Worm (Caenorhabditis elegans) whole organism, L1 larva: ENCODE data around the gene unc-86.

Experiments used
- C16A3.4 ChIP-seq: fragments of 150-350 bp; optimal IDR thresholded peaks from 2 replicates; lab custom pipeline; 2014; ENCODE audit warnings: missing biosample characterization, missing genetic modification characterization
- F16B12.6 ChIP-seq: fragments of 150-350 bp; optimal IDR thresholded peaks from 2 replicates; lab custom pipeline; 2014; ENCODE audit warnings: missing biosample characterization, missing genetic modification characterization
- Y116A8C.19 ChIP-seq: sonication (generic microtip); optimal IDR thresholded peaks from 2 replicates; lab custom pipeline; 2016; ENCODE audit warnings: missing compliant biosample characterization, missing genetic modification characterization, borderline replicate concordance
- alr-1 ChIP-seq: fragments of 200-800 bp; sonication (Bioruptor generic); optimal IDR thresholded peaks from 2 replicates; lab custom pipeline; 2018; ENCODE audit warnings: borderline replicate concordance, mild to moderate bottlenecking, missing genetic modification characterization, missing compliant biosample characterization
- aly-2 ChIP-seq: fragments of 150-350 bp; optimal IDR thresholded peaks from 2 replicates; lab custom pipeline; 2014; ENCODE audit warnings: missing biosample characterization, missing genetic modification characterization
- blmp-1 ChIP-seq: fragments of 150-350 bp; optimal IDR thresholded peaks from 2 replicates; lab custom pipeline; 2014; ENCODE audit warnings: missing biosample characterization, missing genetic modification characterization
- ceh-63 ChIP-seq: fragments of 200-800 bp; sonication (Bioruptor generic); optimal IDR thresholded peaks from 2 replicates; lab custom pipeline; 2018; ENCODE audit warnings: mild to moderate bottlenecking, missing genetic modification characterization, missing compliant biosample characterization
- ceh-82 ChIP-seq, 3 experiments: fragments of 150-350 bp in 1 of 3; sonication (generic microtip) in 2 of 3; optimal IDR thresholded peaks; 2 replicates each; lab custom pipeline; 2014 to 2017; ENCODE audit warnings: missing biosample characterization in 3 of 3, missing genetic modification characterization in 3 of 3
- ceh-88 ChIP-seq: fragments of 200-800 bp; sonication (Bioruptor generic); IDR thresholded peaks from 2 replicates; pipeline ENCODE4 v1.3.6; 2022; ENCODE audit warnings: missing genetic modification characterization, missing compliant biosample characterization
- ceh-90 ChIP-seq: sonication (generic microtip); optimal IDR thresholded peaks from 2 replicates; lab custom pipeline; 2016; ENCODE audit warnings: missing genetic modification characterization, missing compliant biosample characterization
- ces-1 ChIP-seq: fragments of 150-350 bp; optimal IDR thresholded peaks from 2 replicates; lab custom pipeline; 2014; ENCODE audit warnings: missing biosample characterization, missing genetic modification reagents, missing genetic modification characterization
- egl-13 ChIP-seq: sonication (generic microtip); optimal IDR thresholded peaks from 2 replicates; lab custom pipeline; 2016; ENCODE audit warnings: missing genotype, missing genetic modification reagents, missing genetic modification characterization, missing compliant biosample characterization
- egl-27 ChIP-seq, 2 experiments: fragments of 150-350 bp in 1 of 2; sonication (generic microtip); optimal IDR thresholded peaks; 3 replicates each; lab custom pipeline; 2017 to 2018; ENCODE audit warnings: missing biosample characterization in 2 of 2, missing genetic modification characterization in 2 of 2, missing genetic modification reagents in 2 of 2
- elt-2 ChIP-seq: sonication (generic microtip); optimal IDR thresholded peaks from 2 replicates; lab custom pipeline; 2016; ENCODE audit warnings: missing genetic modification characterization, mild to moderate bottlenecking, inconsistent platforms, missing compliant biosample characterization, missing genetic modification reagents
- irx-1 ChIP-seq: sonication (generic microtip); optimal IDR thresholded peaks from 2 replicates; lab custom pipeline; 2016; ENCODE audit warnings: missing genetic modification characterization, missing compliant biosample characterization
- isw-1 ChIP-seq: fragments of 200-800 bp; sonication (Bioruptor generic); IDR thresholded peaks from 2 replicates; pipeline ENCODE4 v1.3.6; 2022; ENCODE audit warnings: missing genetic modification characterization, missing compliant biosample characterization
- jun-1 ChIP-seq: fragments of 150-350 bp; optimal IDR thresholded peaks from 2 replicates; lab custom pipeline; 2014; ENCODE audit warnings: missing biosample characterization, missing genetic modification reagents, missing genetic modification characterization
- lin-13 ChIP-seq: fragments of 150-350 bp; optimal IDR thresholded peaks from 2 replicates; lab custom pipeline; 2014; ENCODE audit warnings: missing biosample characterization, missing genetic modification reagents, missing genetic modification characterization
- lin-35 ChIP-seq, 2 experiments: fragments of 150-350 bp; optimal IDR thresholded peaks; 2 replicates each; lab custom pipeline; 2014; ENCODE audit warnings: missing biosample characterization in 2 of 2, missing genetic modification characterization in 2 of 2, missing genetic modification reagents in 2 of 2
- mef-2 ChIP-seq: fragments of 150-350 bp; optimal IDR thresholded peaks from 2 replicates; lab custom pipeline; 2014; ENCODE audit warnings: missing biosample characterization, missing genetic modification characterization
- mep-1 ChIP-seq: fragments of 150-350 bp; optimal IDR thresholded peaks from 2 replicates; lab custom pipeline; 2014; ENCODE audit warnings: missing biosample characterization, missing genetic modification characterization
- nhr-12 ChIP-seq: sonication (generic microtip); optimal IDR thresholded peaks from 2 replicates; lab custom pipeline; 2017; ENCODE audit warnings: missing biosample characterization, missing genetic modification characterization
- nhr-47 ChIP-seq: sonication (generic microtip); optimal IDR thresholded peaks from 2 replicates; lab custom pipeline; 2016; ENCODE audit warnings: mild to moderate bottlenecking, missing genetic modification characterization, moderate library complexity, missing compliant biosample characterization
- nhr-71 ChIP-seq: sonication (generic microtip); optimal IDR thresholded peaks from 2 replicates; lab custom pipeline; 2016; ENCODE audit warnings: mild to moderate bottlenecking, missing genetic modification characterization, moderate library complexity, missing compliant biosample characterization
- nhr-76 ChIP-seq: sonication (generic microtip); optimal IDR thresholded peaks from 2 replicates; lab custom pipeline; 2017; ENCODE audit warnings: missing biosample characterization, missing genetic modification characterization
- nhr-84 ChIP-seq: sonication (generic microtip); optimal IDR thresholded peaks from 2 replicates; lab custom pipeline; 2017; ENCODE audit warnings: missing biosample characterization, missing genetic modification characterization
- nhr-90 ChIP-seq: sonication (generic microtip); optimal IDR thresholded peaks from 2 replicates; lab custom pipeline; 2016; ENCODE audit warnings: mild to moderate bottlenecking, missing genetic modification characterization, missing compliant biosample characterization; ENCODE audit not compliant: poor library complexity
- pag-3 ChIP-seq: sonication (generic microtip); optimal IDR thresholded peaks from 2 replicates; lab custom pipeline; 2017; ENCODE audit warnings: missing genetic modification characterization, mild to moderate bottlenecking, missing compliant biosample characterization, antibody characterized with exemption, borderline replicate concordance; ENCODE audit not compliant: insufficient read depth
- snpc-4 ChIP-seq: fragments of 150-350 bp; optimal IDR thresholded peaks from 2 replicates; lab custom pipeline; 2014; ENCODE audit warnings: missing biosample characterization, missing genetic modification characterization
- snu-23 ChIP-seq: sonication (generic microtip); optimal IDR thresholded peaks from 2 replicates; lab custom pipeline; 2016; ENCODE audit warnings: missing genetic modification characterization, missing compliant biosample characterization
- sox-4 ChIP-seq: sonication (generic microtip); optimal IDR thresholded peaks from 2 replicates; lab custom pipeline; 2016; ENCODE audit warnings: missing genetic modification characterization, missing compliant biosample characterization
- sptf-1 ChIP-seq: fragments of 150-350 bp; optimal IDR thresholded peaks from 2 replicates; lab custom pipeline; 2014; ENCODE audit warnings: missing biosample characterization, missing genetic modification characterization
- swsn-7 ChIP-seq: sonication (generic microtip); optimal IDR thresholded peaks from 2 replicates; lab custom pipeline; 2016; ENCODE audit warnings: missing genetic modification characterization, missing compliant biosample characterization
- unc-130 ChIP-seq: fragments of 150-350 bp; optimal IDR thresholded peaks from 2 replicates; lab custom pipeline; 2017; ENCODE audit warnings: missing biosample characterization, missing genetic modification characterization, inconsistent platforms
- unc-62 ChIP-seq: fragments of 150-350 bp; optimal IDR thresholded peaks from 2 replicates; lab custom pipeline; 2014; ENCODE audit warnings: missing biosample characterization, missing genetic modification reagents, missing genetic modification characterization
- vab-15 ChIP-seq: sonication (generic microtip); optimal IDR thresholded peaks from 2 replicates; lab custom pipeline; 2017; ENCODE audit warnings: missing genotype, mild to moderate bottlenecking, missing genetic modification characterization, missing compliant biosample characterization
- xbp-1 ChIP-seq: sonication (generic microtip); optimal IDR thresholded peaks from 2 replicates; lab custom pipeline; 2016; ENCODE audit warnings: missing genetic modification characterization, missing compliant biosample characterization
- zag-1 ChIP-seq: fragments of 150-350 bp; optimal IDR thresholded peaks from 2 replicates; lab custom pipeline; 2014; ENCODE audit warnings: missing biosample characterization, missing genetic modification characterization
- ztf-4 ChIP-seq: fragments of 150-350 bp; optimal IDR thresholded peaks from 2 replicates; lab custom pipeline; 2014; ENCODE audit warnings: missing biosample characterization, missing genetic modification characterization

unc-86 gene

DNA sequence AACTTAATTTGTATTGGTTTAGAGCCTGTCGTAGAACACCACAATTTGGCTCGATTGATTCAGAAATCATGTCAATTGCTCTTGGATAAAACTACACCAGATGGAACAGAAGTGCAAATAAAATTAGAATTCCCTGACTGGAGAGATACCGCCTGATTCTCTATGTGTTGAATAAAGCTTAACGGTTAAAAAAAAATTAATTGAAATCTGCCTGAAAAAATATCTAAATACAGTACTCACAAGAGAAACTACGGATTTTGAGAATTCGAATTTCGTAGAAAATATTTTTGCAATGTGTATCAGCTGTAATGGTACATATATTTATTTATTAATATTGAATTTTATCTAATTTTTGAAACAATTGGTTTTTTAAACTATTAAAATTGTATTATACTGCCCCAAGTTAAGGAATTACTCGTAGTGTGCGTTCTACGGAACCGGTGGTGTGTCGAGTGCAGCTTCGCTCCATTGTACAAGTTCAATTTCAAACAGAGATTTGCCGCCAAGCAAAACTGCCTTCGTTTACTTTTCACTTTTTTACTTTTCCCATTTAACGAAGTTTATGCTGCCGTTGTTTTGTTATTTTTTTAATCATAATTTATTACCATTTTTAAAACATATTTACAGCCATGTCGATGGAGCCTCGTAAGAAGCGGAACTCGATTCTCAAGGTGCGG, 34.0 kb upstream of the unc-86 start, which contains the start of gene knl-1 (continued):
- no peak for TF ChIP-seq snpc-4
- peak; percentile 25 for TF ChIP-seq nhr-90 (tag; lab: Kevin White, UChicago)
- no peak for TF ChIP-seq zag-1 (tag; lab: Kevin White, UChicago)
- peak; percentile 49 for TF ChIP-seq lin-13 (GFP tag; lab: Kevin White, UChicago)
- peak; percentile 17 for TF ChIP-seq swsn-7 (tag; lab: Kevin White, UChicago)
- no peak for TF ChIP-seq aly-2 (tag; lab: Kevin White, UChicago)
- no peak for TF ChIP-seq sptf-1 (tag; lab: Kevin White, UChicago)
- no peak for TF ChIP-seq ceh-90 (tag; lab: Kevin White, UChicago)
- no peak for TF ChIP-seq elt-2 (tag; lab: Kevin White, UChicago)
- no peak for TF ChIP-seq nhr-47 (tag; lab: Kevin White, UChicago)
- no peak for TF ChIP-seq ztf-4
- no peak for TF ChIP-seq ces-1
- peak; percentile 22 for TF ChIP-seq xbp-1 (tag; lab: Kevin White, UChicago)
- TF ChIP-seq nhr-76 = no peak
- TF ChIP-seq vab-15 (tag; lab: Kevin White, UChicago) = peak; percentile 17
- no peak for TF ChIP-seq egl-27 (tag; optimal IDR thresholded peaks at IDR 0.05; lab: Kevin White, UChicago)
- peak; percentile 50 for TF ChIP-seq snu-23 (GFP tag; lab: Kevin White, UChicago)
- no peak for TF ChIP-seq pag-3 (tag; lab: Kevin White, UChicago)
- TF ChIP-seq unc-130 (tag; lab: Kevin White, UChicago) = no peak
- TF ChIP-seq mep-1 = peak; percentile 69
- peak in 1 of 3 experiments; percentile 61 for TF ChIP-seq ceh-82 (tag; optimal IDR thresholded peaks at IDR 0.05; lab: Kevin White, UChicago)
- no peak for TF ChIP-seq ceh-88 (GFP tag; lab: Robert Waterston, UW)
- no peak for TF ChIP-seq unc-62 (GFP tag; lab: Kevin White, UChicago)
- TF ChIP-seq mef-2 = no peak
- TF ChIP-seq blmp-1 (tag; lab: Kevin White, UChicago) = peak; percentile 72
- TF ChIP-seq lin-35 (GFP tag; optimal IDR thresholded peaks at IDR 0.05; lab: Kevin White, UChicago) = peak; percentile 77 to 94
- TF ChIP-seq nhr-84 (tag; lab: Kevin White, UChicago) = no peak
- no peak for TF ChIP-seq egl-13 (tag; lab: Kevin White, UChicago)
- TF ChIP-seq, all 84 proteins: peak for 27

DNA sequence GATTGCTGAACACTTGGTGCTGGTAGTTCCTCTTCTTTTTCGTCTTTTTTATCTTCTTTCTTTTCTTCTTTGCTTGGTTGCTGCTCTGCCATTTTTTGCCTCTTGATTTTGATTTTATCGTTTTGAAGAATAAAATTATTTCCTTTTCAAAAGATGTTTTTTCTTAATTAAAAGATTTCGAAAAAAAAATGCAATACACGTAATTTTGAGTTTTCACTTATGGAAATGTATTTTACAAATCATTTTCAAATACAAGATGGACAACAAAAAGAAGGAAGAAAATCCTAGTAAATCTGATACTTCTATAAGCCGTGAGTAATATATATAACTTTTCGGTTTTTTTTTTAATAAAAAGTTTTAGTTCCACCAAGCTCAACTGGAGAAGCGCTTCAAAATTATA, 33.2 kb upstream of the unc-86 start, which contains the start of the genes C02F5.10 and C02F5.2:
C02F5.10 (minus strand) TSS at position 101 of the 400 bp plus-strand sequence.
C02F5.2 (plus strand) TSS at position 239 of the 400 bp plus-strand sequence.
- TF ChIP-seq nhr-90 (tag; lab: Kevin White, UChicago) (no peak), irx-1 (tag; lab: Kevin White, UChicago) (no peak), blmp-1 (tag; lab: Kevin White, UChicago) (no peak)

DNA sequence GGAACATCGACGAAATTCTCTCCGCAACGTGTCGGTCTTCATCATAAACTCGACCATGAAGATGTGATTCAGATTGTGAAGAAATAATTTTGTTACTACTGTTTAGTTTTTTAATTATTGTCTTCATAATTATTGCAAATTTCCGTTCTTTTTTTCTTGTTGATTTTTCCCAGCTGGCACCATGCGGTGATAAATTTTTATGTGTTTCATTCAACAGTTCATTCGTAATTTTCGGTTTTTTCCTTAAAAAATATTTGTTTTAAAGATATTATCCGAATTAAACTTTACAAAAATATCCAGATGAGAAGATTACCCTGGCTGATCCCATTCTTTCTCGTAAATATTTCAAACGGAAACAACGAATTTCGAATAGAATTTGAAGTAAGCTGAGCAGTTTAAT, 30.9 kb upstream of the unc-86 start, which contains the start of gene C02F5.13:
C02F5.13 (plus strand) TSS at position 301 of the 400 bp plus-strand sequence.
- TF ChIP-seq xbp-1 (tag; lab: Kevin White, UChicago) (no peak), Y116A8C.19 (tag; lab: Kevin White, UChicago) (no peak), unc-130 (tag; lab: Kevin White, UChicago) (no peak), ceh-88 (GFP tag; lab: Robert Waterston, UW) (no peak), alr-1 (tag; lab: Kevin White, UChicago) (no peak), F16B12.6 (tag; lab: Kevin White, UChicago) (no peak), nhr-12 (tag; lab: Kevin White, UChicago) (no peak), C16A3.4 (tag; lab: Kevin White, UChicago) (no peak), isw-1 (no peak)

DNA sequence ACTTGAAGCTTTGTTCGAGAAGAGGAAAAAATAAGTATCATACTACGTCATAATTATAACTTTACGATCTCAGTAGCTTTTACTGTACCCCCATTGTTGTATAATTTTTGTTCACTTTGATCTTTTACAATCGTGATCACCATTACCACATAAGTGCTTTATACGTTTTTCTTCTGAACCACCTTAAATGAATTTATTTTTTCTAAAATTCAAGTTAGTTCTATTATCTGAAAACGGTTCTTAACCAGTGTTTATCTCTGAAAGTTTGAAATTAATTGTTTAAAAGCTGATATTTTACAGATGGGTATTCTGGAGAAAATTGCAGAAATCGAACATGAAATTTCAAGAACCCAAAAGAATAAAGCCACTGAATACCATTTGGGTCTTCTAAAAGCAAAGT, 29.5 kb upstream of the unc-86 start, which contains the start of gene C02F5.3:
C02F5.3 (plus strand) TSS at position 301 of the 400 bp plus-strand sequence.
- no peak for TF ChIP-seq alr-1 (tag; lab: Kevin White, UChicago)
- no peak for TF ChIP-seq snu-23 (GFP tag; lab: Kevin White, UChicago)
- no peak for TF ChIP-seq nhr-84 (tag; lab: Kevin White, UChicago)
- no peak for TF ChIP-seq unc-62 (GFP tag; lab: Kevin White, UChicago)
- TF ChIP-seq jun-1 = no peak
- no peak for TF ChIP-seq sox-4 (tag; lab: Kevin White, UChicago)
- no peak for TF ChIP-seq elt-2 (tag; lab: Kevin White, UChicago)
- no peak for TF ChIP-seq unc-130 (tag; lab: Kevin White, UChicago)
- TF ChIP-seq ceh-88 (GFP tag; lab: Robert Waterston, UW) = no peak
- TF ChIP-seq ceh-63 (GFP tag; lab: Kevin White, UChicago) = no peak
- no peak for TF ChIP-seq zag-1 (tag; lab: Kevin White, UChicago)
- no peak for TF ChIP-seq nhr-71
